Fruit fly (Drosophila melanogaster): ENCODE measurements around the gene kraken.

The kraken gene

dm6 chr2L:819315-820032 is 33.1 kb upstream of the kraken start, which contains the start of the genes PGAP2 and Clp:
Gene PGAP2 (minus strand): TSS chr2L:819508.
Gene Clp (plus strand): TSS chr2L:819964.
- peak; percentile 55 for TF ChIP-seq pad (GFP tag; optimal IDR thresholded peaks at IDR 0.05)
- peak; percentile 46 for TF ChIP-seq CG33017 (tag; optimal IDR thresholded peaks at IDR 0.05)
- peak; percentile 71 for TF ChIP-seq CG1620 (GFP tag; optimal IDR thresholded peaks at IDR 0.05)
- no peak for TF ChIP-seq kay (GFP tag; ENCODE audit: borderline replicate concordance)
- TF ChIP-seq ovo (GFP tag; optimal IDR thresholded peaks at IDR 0.05) = no peak
- peak; percentile 79 for TF ChIP-seq tj (GFP tag; optimal IDR thresholded peaks at IDR 0.05)
- TF ChIP-seq CG14711 (tag; optimal IDR thresholded peaks at IDR 0.05) = peak; percentile 68
- TF ChIP-seq CG5204 (GFP tag; optimal IDR thresholded peaks at IDR 0.05) = no peak
- peak; percentile 53 for TF ChIP-seq bab1 (GFP tag; optimal IDR thresholded peaks at IDR 0.05)
- peak; percentile 75 for TF ChIP-seq CG7101 (tag; optimal IDR thresholded peaks at IDR 0.05)
- TF ChIP-seq Mnt (GFP tag; optimal IDR thresholded peaks at IDR 0.05) = peak; percentile 64
- peak; percentile 78 for TF ChIP-seq CG11617 (GFP tag; optimal IDR thresholded peaks at IDR 0.05)
- peak; percentile 60 for TF ChIP-seq Hr96 (GFP tag; optimal IDR thresholded peaks at IDR 0.05)
- peak; percentile 21 for TF ChIP-seq cic (GFP tag; optimal IDR thresholded peaks at IDR 0.05)
- peak; percentile 59 for TF ChIP-seq CG7045 (GFP tag; optimal IDR thresholded peaks at IDR 0.05)
- TF ChIP-seq Clk (GFP tag; optimal IDR thresholded peaks at IDR 0.05) = peak; percentile 42
- peak; percentile 66 for TF ChIP-seq Crg-1 (GFP tag; optimal IDR thresholded peaks at IDR 0.05)
- peak; percentile 41 for TF ChIP-seq CG12768 (GFP tag; optimal IDR thresholded peaks at IDR 0.05)
- TF ChIP-seq cnc (optimal IDR thresholded peaks at IDR 0.05) = no peak
- peak; percentile 86 for TF ChIP-seq toe (GFP tag; optimal IDR thresholded peaks at IDR 0.05)

dm6 chr2L:821242-821985 is 31.2 kb upstream of the kraken start, which contains the start of gene CG3662:
Gene CG3662 (plus strand): TSS chr2L:821289.
- TF ChIP-seq CG7101 (tag; optimal IDR thresholded peaks at IDR 0.05) (peak; percentile 37), CG14711 (tag; optimal IDR thresholded peaks at IDR 0.05) (peak; percentile 97), CG5204 (GFP tag; optimal IDR thresholded peaks at IDR 0.05) (no peak), CG11617 (GFP tag; optimal IDR thresholded peaks at IDR 0.05) (peak; percentile 4), ovo (GFP tag; optimal IDR thresholded peaks at IDR 0.05) (no peak), cnc (optimal IDR thresholded peaks at IDR 0.05) (no peak), cic (GFP tag; optimal IDR thresholded peaks at IDR 0.05) (no peak), kay (GFP tag; ENCODE audit: borderline replicate concordance) (no peak), Clk (GFP tag; optimal IDR thresholded peaks at IDR 0.05) (no peak), toe (GFP tag; optimal IDR thresholded peaks at IDR 0.05) (no peak), CG7045 (GFP tag; optimal IDR thresholded peaks at IDR 0.05) (no peak), bab1 (GFP tag; optimal IDR thresholded peaks at IDR 0.05) (peak; percentile 68), Crg-1 (GFP tag; optimal IDR thresholded peaks at IDR 0.05) (peak; percentile 10), CG1620 (GFP tag; optimal IDR thresholded peaks at IDR 0.05) (no peak), pad (GFP tag; optimal IDR thresholded peaks at IDR 0.05) (no peak), Mnt (GFP tag; optimal IDR thresholded peaks at IDR 0.05) (peak; percentile 30), Hr96 (GFP tag; optimal IDR thresholded peaks at IDR 0.05) (peak; percentile 9), CG33017 (tag; optimal IDR thresholded peaks at IDR 0.05) (peak; percentile 14), CG12768 (GFP tag; optimal IDR thresholded peaks at IDR 0.05) (peak; percentile 20), tj (GFP tag; optimal IDR thresholded peaks at IDR 0.05) (no peak)

DNA sequence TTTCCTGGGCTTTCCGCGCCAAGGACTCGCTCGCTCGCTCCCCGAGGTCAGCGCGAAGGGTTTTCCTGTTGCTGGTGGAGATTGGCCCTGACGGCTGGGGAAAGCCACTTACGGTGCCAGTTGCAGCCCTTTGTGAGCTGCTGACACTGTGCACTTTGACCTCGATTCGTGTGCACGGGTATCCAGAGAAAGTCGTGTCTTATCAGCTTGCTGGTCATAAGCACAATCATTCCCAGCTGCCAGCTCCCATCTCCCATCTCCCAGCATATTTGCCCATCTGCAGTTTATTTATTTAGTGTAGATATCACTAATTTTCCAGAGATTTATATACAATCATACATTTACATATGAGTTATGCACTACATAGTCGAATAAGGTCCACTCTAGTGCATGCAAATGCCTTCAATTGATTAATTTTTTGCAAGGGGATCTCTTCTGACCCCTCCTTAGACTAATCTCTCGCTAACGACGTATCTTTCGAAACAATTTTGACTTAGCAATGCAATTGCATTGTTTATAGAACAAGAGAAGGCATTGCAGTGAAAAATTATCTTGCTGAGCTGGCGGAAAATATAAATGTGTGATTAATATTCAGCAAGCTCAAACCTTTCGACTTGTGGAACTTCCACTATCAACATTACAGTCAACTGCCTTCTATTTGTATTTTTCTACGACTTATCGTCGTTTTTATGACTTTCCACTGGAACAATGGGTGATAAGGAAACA is 30.4 kb upstream of the kraken start:
- TF ChIP-seq CG7101 (tag; optimal IDR thresholded peaks at IDR 0.05) (peak; percentile 4), CG1620 (GFP tag; optimal IDR thresholded peaks at IDR 0.05) (no peak), kay (GFP tag; ENCODE audit: borderline replicate concordance) (no peak), CG5204 (GFP tag; optimal IDR thresholded peaks at IDR 0.05) (no peak), CG11617 (GFP tag; optimal IDR thresholded peaks at IDR 0.05) (no peak), pad (GFP tag; optimal IDR thresholded peaks at IDR 0.05) (no peak), bab1 (GFP tag; optimal IDR thresholded peaks at IDR 0.05) (no peak), Hr96 (GFP tag; optimal IDR thresholded peaks at IDR 0.05) (no peak), tj (GFP tag; optimal IDR thresholded peaks at IDR 0.05) (peak; percentile 93), CG7045 (GFP tag; optimal IDR thresholded peaks at IDR 0.05) (no peak), ovo (GFP tag; optimal IDR thresholded peaks at IDR 0.05) (no peak), CG33017 (tag; optimal IDR thresholded peaks at IDR 0.05) (no peak), Clk (GFP tag; optimal IDR thresholded peaks at IDR 0.05) (no peak), Crg-1 (GFP tag; optimal IDR thresholded peaks at IDR 0.05) (peak; percentile 16), cic (GFP tag; optimal IDR thresholded peaks at IDR 0.05) (peak; percentile 21), Mnt (GFP tag; optimal IDR thresholded peaks at IDR 0.05) (no peak), toe (GFP tag; optimal IDR thresholded peaks at IDR 0.05) (no peak)

- TF ChIP-seq tj (GFP tag; optimal IDR thresholded peaks at IDR 0.05) = peak; percentile 86
- TF ChIP-seq CG12768 (GFP tag; optimal IDR thresholded peaks at IDR 0.05) = peak; percentile 71
- peak; percentile 87 for TF ChIP-seq Mnt (GFP tag; optimal IDR thresholded peaks at IDR 0.05)
- TF ChIP-seq Crg-1 (GFP tag; optimal IDR thresholded peaks at IDR 0.05) = peak; percentile 80
- TF ChIP-seq toe (GFP tag; optimal IDR thresholded peaks at IDR 0.05) = no peak
- TF ChIP-seq CG7101 (tag; optimal IDR thresholded peaks at IDR 0.05) = peak; percentile 67
- peak; percentile 83 for TF ChIP-seq CG14711 (tag; optimal IDR thresholded peaks at IDR 0.05)
- TF ChIP-seq cnc (optimal IDR thresholded peaks at IDR 0.05) = no peak
- peak; percentile 51 for TF ChIP-seq Clk (GFP tag; optimal IDR thresholded peaks at IDR 0.05)
- TF ChIP-seq Hr96 (GFP tag; optimal IDR thresholded peaks at IDR 0.05) = peak; percentile 65
- TF ChIP-seq CG33017 (tag; optimal IDR thresholded peaks at IDR 0.05) = peak; percentile 30
- TF ChIP-seq CG11617 (GFP tag; optimal IDR thresholded peaks at IDR 0.05) = peak; percentile 43
- TF ChIP-seq CG7045 (GFP tag; optimal IDR thresholded peaks at IDR 0.05) = no peak
- peak; percentile 72 for TF ChIP-seq cic (GFP tag; optimal IDR thresholded peaks at IDR 0.05)
- TF ChIP-seq CG1620 (GFP tag; optimal IDR thresholded peaks at IDR 0.05) = peak; percentile 63
- peak; percentile 85 for TF ChIP-seq bab1 (GFP tag; optimal IDR thresholded peaks at IDR 0.05)
- no peak for TF ChIP-seq kay (GFP tag; ENCODE audit: borderline replicate concordance)
- TF ChIP-seq CG5204 (GFP tag; optimal IDR thresholded peaks at IDR 0.05) = no peak
- TF ChIP-seq pad (GFP tag; optimal IDR thresholded peaks at IDR 0.05) = peak; percentile 62
- peak; percentile 56 for TF ChIP-seq ovo (GFP tag; optimal IDR thresholded peaks at IDR 0.05)
Observed at dm6 chr2L:825768-826263, 26.8 kb upstream of the kraken start, which contains the start of the genes CG3862 and dock. Gene CG3862 (minus strand): TSS chr2L:825861. Gene dock (plus strand): TSS chr2L:825969.

Data from whole organism, adult.